Fruit fly (Drosophila melanogaster) whole organism, embryonic: Measurements from ENCODE around the gene Art3.

Experiments
- B-H1 ChIP-seq: fragments of 200-800 bp; sonication (Bioruptor generic); IDR thresholded peaks from 3 replicates; pipeline ENCODE4 v1.3.6; 2022; ENCODE audit warnings: missing biosample characterization, missing genetic modification characterization
- Bdp1 ChIP-seq: fragments of 200-800 bp; sonication (Bioruptor generic); optimal IDR thresholded peaks from 3 replicates; lab custom pipeline; 2016; ENCODE audit warnings: missing biosample characterization, missing genetic modification characterization
- CG10959 ChIP-seq: fragments of 200-800 bp; sonication (Bioruptor generic); IDR thresholded peaks from 2 replicates; pipeline ENCODE4 v1.3.6; 2022; ENCODE audit warnings: missing biosample characterization, missing genetic modification characterization
- CG13775 ChIP-seq: fragments of 200-800 bp; sonication (Bioruptor generic); optimal IDR thresholded peaks from 3 replicates; lab custom pipeline; 2017; ENCODE audit warnings: missing biosample characterization, mild to moderate bottlenecking, missing genetic modification characterization
- CG13894 ChIP-seq: fragments of 200-800 bp; sonication (Bioruptor generic); optimal IDR thresholded peaks from 3 replicates; lab custom pipeline; 2018; ENCODE audit warnings: missing biosample characterization, mild to moderate bottlenecking, missing genetic modification characterization, moderate library complexity
- CG14965 ChIP-seq: fragments of 200-800 bp; sonication (Bioruptor generic); optimal IDR thresholded peaks from 2 replicates; lab custom pipeline; 2016; ENCODE audit warnings: missing biosample characterization, missing genetic modification characterization, borderline replicate concordance
- CG15479 ChIP-seq: fragments of 200-800 bp; sonication (Bioruptor generic); optimal IDR thresholded peaks from 3 replicates; lab custom pipeline; 2019; ENCODE audit warnings: missing biosample characterization, mild to moderate bottlenecking, missing genetic modification characterization, moderate library complexity
- CG17359 ChIP-seq: fragments of 200-800 bp; sonication (Bioruptor generic); optimal IDR thresholded peaks from 3 replicates; lab custom pipeline; 2018; ENCODE audit warnings: missing biosample characterization, mild to moderate bottlenecking, missing genetic modification characterization, moderate library complexity
- CG2678 ChIP-seq: fragments of 200-800 bp; sonication (Bioruptor generic); optimal IDR thresholded peaks from 3 replicates; lab custom pipeline; 2019; ENCODE audit warnings: missing biosample characterization, mild to moderate bottlenecking, missing genetic modification characterization, moderate library complexity
- CG3065 ChIP-seq: fragments of 200-800 bp; sonication (Bioruptor generic); optimal IDR thresholded peaks from 2 replicates; lab custom pipeline; 2016; ENCODE audit warnings: missing biosample characterization, missing genetic modification characterization
- CG34422 ChIP-seq: fragments of 200-800 bp; sonication (Bioruptor generic); IDR thresholded peaks from 3 replicates; pipeline ENCODE4 v1.3.6; 2022; ENCODE audit warnings: missing biosample characterization, missing genetic modification characterization
- CG3838 ChIP-seq: fragments of 200-800 bp; sonication (Bioruptor generic); optimal IDR thresholded peaks from 3 replicates; lab custom pipeline; 2016; ENCODE audit warnings: missing biosample characterization, missing genetic modification characterization
- CG6254 ChIP-seq: fragments of 200-800 bp; sonication (Bioruptor generic); optimal IDR thresholded peaks from 3 replicates; lab custom pipeline; 2017; ENCODE audit warnings: mild to moderate bottlenecking, missing biosample characterization, missing genetic modification reagents, missing genetic modification characterization
- CG6654 ChIP-seq: fragments of 200-800 bp; sonication (Bioruptor generic); optimal IDR thresholded peaks from 2 replicates; lab custom pipeline; 2017; ENCODE audit warnings: missing biosample characterization, mild to moderate bottlenecking, missing genetic modification characterization
- CG6765 ChIP-seq: fragments of 200-800 bp; sonication (Bioruptor generic); optimal IDR thresholded peaks from 3 replicates; lab custom pipeline; 2017; ENCODE audit warnings: missing biosample characterization, mild to moderate bottlenecking, missing genetic modification characterization
- CG6813 ChIP-seq: fragments of 200-800 bp; sonication (Bioruptor generic); optimal IDR thresholded peaks from 2 replicates; lab custom pipeline; 2017; ENCODE audit warnings: missing biosample characterization, missing genetic modification characterization, mild to moderate bottlenecking, moderate library complexity, missing genetic modification reagents
- CG7271 ChIP-seq: fragments of 200-800 bp; sonication (Bioruptor generic); optimal IDR thresholded peaks from 2 replicates; lab custom pipeline; 2018; ENCODE audit warnings: missing biosample characterization, mild to moderate bottlenecking, missing genetic modification characterization, moderate library complexity
- CG8281 ChIP-seq: fragments of 200-800 bp; sonication (Bioruptor generic); optimal IDR thresholded peaks from 2 replicates; lab custom pipeline; 2018; ENCODE audit warnings: missing biosample characterization, mild to moderate bottlenecking, missing genetic modification characterization, moderate library complexity
- CG8924 ChIP-seq: fragments of 200-800 bp; optimal IDR thresholded peaks from 3 replicates; lab custom pipeline; 2019; ENCODE audit warnings: missing biosample characterization, mild to moderate bottlenecking, missing genetic modification characterization, moderate library complexity
- CHES-1-like ChIP-seq: fragments of 200-800 bp; sonication (Bioruptor generic); optimal IDR thresholded peaks from 2 replicates; lab custom pipeline; 2016; ENCODE audit warnings: missing biosample characterization, missing genetic modification characterization
- Deaf1 ChIP-seq: fragments of 200-800 bp; optimal IDR thresholded peaks from 3 replicates; lab custom pipeline; 2019; ENCODE audit warnings: missing biosample characterization, mild to moderate bottlenecking, missing genetic modification characterization, moderate library complexity
- Dip3 ChIP-seq: fragments of 200-800 bp; sonication (Bioruptor generic); optimal IDR thresholded peaks from 3 replicates; lab custom pipeline; 2016; ENCODE audit warnings: missing biosample characterization, missing genetic modification characterization
- Hey ChIP-seq: fragments of 200-800 bp; sonication (Bioruptor generic); optimal IDR thresholded peaks from 3 replicates; lab custom pipeline; 2018; ENCODE audit warnings: missing biosample characterization, mild to moderate bottlenecking, missing genetic modification characterization
- Kr ChIP-seq: fragments of 200-800 bp; sonication (Bioruptor generic); optimal IDR thresholded peaks from 2 replicates; lab custom pipeline; 2017; ENCODE audit warnings: missing biosample characterization, mild to moderate bottlenecking, missing genetic modification characterization
- MTF-1 ChIP-seq: fragments of 200-800 bp; sonication (Bioruptor generic); optimal IDR thresholded peaks from 2 replicates; lab custom pipeline; 2018; ENCODE audit warnings: missing biosample characterization, mild to moderate bottlenecking, missing genetic modification characterization, borderline replicate concordance
- Poxn ChIP-seq: fragments of 200-800 bp; sonication (Bioruptor generic); IDR thresholded peaks from 2 replicates; pipeline ENCODE4 v1.3.6; 2022; ENCODE audit warnings: missing biosample characterization, missing genetic modification characterization
- Ravus ChIP-seq: fragments of 200-800 bp; sonication (Bioruptor generic); IDR thresholded peaks from 2 replicates; pipeline ENCODE4 v1.3.6; 2022; ENCODE audit warnings: missing biosample characterization, missing genetic modification characterization
- Spps ChIP-seq: fragments of 200-800 bp; sonication (Bioruptor generic); optimal IDR thresholded peaks from 2 replicates; lab custom pipeline; 2018; ENCODE audit warnings: missing biosample characterization, mild to moderate bottlenecking, missing genetic modification characterization
- Vsx1 ChIP-seq: fragments of 200-800 bp; sonication (Bioruptor generic); optimal IDR thresholded peaks from 2 replicates; lab custom pipeline; 2017; ENCODE audit warnings: missing biosample characterization, mild to moderate bottlenecking, missing genetic modification characterization, missing genetic modification reagents
- bab2 ChIP-seq: fragments of 200-800 bp; sonication (Bioruptor generic); optimal IDR thresholded peaks from 2 replicates; lab custom pipeline; 2016; ENCODE audit warnings: missing biosample characterization, missing genetic modification characterization
- cwo ChIP-seq: fragments of 200-800 bp; sonication (Bioruptor generic); optimal IDR thresholded peaks from 3 replicates; lab custom pipeline; 2017; ENCODE audit warnings: missing biosample characterization, missing genetic modification characterization, mild to moderate bottlenecking, moderate library complexity, missing genetic modification reagents
- dati ChIP-seq: fragments of 200-800 bp; sonication (Bioruptor generic); IDR thresholded peaks from 2 replicates; pipeline ENCODE4 v1.3.6; 2022; ENCODE audit warnings: missing biosample characterization, missing genetic modification characterization
- ems ChIP-seq: fragments of 200-800 bp; sonication (Bioruptor generic); optimal IDR thresholded peaks from 3 replicates; lab custom pipeline; 2016; ENCODE audit warnings: missing biosample characterization, missing genetic modification characterization
- exex ChIP-seq: fragments of 200-800 bp; sonication (Bioruptor generic); optimal IDR thresholded peaks from 4 replicates; lab custom pipeline; 2018; ENCODE audit warnings: missing biosample characterization, mild to moderate bottlenecking, missing genetic modification characterization, moderate library complexity
- hbn ChIP-seq: fragments of 200-800 bp; sonication (Bioruptor generic); IDR thresholded peaks from 2 replicates; pipeline ENCODE4 v1.3.6; 2022; ENCODE audit warnings: missing biosample characterization, missing genetic modification characterization; ENCODE audit not compliant: partially characterized antibody
- insv ChIP-seq, 2 experiments: fragments of 200-800 bp; sonication (Bioruptor generic); optimal IDR thresholded peaks; 3 replicates each; lab custom pipeline; 2016 to 2018; ENCODE audit warnings: missing biosample characterization in 2 of 2, missing genetic modification characterization in 2 of 2
- jigr1 ChIP-seq: fragments of 200-800 bp; sonication (Bioruptor generic); IDR thresholded peaks from 3 replicates; pipeline ENCODE4 v1.3.6; 2022; ENCODE audit warnings: missing biosample characterization, missing genetic modification characterization
- lov ChIP-seq, 2 experiments: fragments of 200-800 bp in 1 of 2; fragments of >200 bp in 1 of 2; sonication (Bioruptor generic) in 1 of 2; IDR thresholded peaks in 1 of 2; optimal IDR thresholded peaks in 1 of 2; 2 replicates in 1 of 2; 3 replicates in 1 of 2; pipeline versions ENCODE4 v1.3.6 to Lab custom; 2017 to 2022; ENCODE audit warnings: missing biosample characterization in 1 of 2, missing genetic modification characterization in 1 of 2
- nerfin-2 ChIP-seq: fragments of 200-800 bp; sonication (Bioruptor generic); IDR thresholded peaks from 2 replicates; pipeline ENCODE4 v1.3.6; 2022; ENCODE audit warnings: missing biosample characterization, missing genetic modification characterization; ENCODE audit not compliant: partially characterized antibody
- pita ChIP-seq: fragments of 200-800 bp; sonication (Bioruptor generic); optimal IDR thresholded peaks from 2 replicates; lab custom pipeline; 2017; ENCODE audit warnings: missing biosample characterization, mild to moderate bottlenecking, missing genetic modification characterization
- repo ChIP-seq: fragments of 200-800 bp; sonication (Bioruptor generic); optimal IDR thresholded peaks from 2 replicates; lab custom pipeline; 2016; ENCODE audit warnings: missing biosample characterization, missing genetic modification characterization
- sim ChIP-seq: fragments of 200-800 bp; sonication (Bioruptor generic); IDR thresholded peaks from 2 replicates; pipeline ENCODE4 v1.3.6; 2022; ENCODE audit warnings: missing biosample characterization, missing genetic modification characterization
- slbo ChIP-seq: fragments of 200-800 bp; sonication (Bioruptor generic); IDR thresholded peaks from 2 replicates; pipeline ENCODE4 v1.3.6; 2022; ENCODE audit warnings: missing biosample characterization, missing genetic modification characterization
- sob ChIP-seq: fragments of 200-800 bp; sonication (Bioruptor generic); IDR thresholded peaks from 2 replicates; pipeline ENCODE4 v1.3.6; 2022; ENCODE audit warnings: missing biosample characterization, missing genetic modification characterization
- stc ChIP-seq: fragments of 200-800 bp; sonication (Bioruptor generic); IDR thresholded peaks from 2 replicates; pipeline ENCODE4 v1.3.6; 2022; ENCODE audit warnings: missing biosample characterization, missing genetic modification characterization
- tup ChIP-seq: fragments of 200-800 bp; sonication (Bioruptor generic); optimal IDR thresholded peaks from 2 replicates; lab custom pipeline; 2016; ENCODE audit warnings: missing biosample characterization, mild to moderate bottlenecking, missing genetic modification characterization, moderate library complexity
- zfh1 ChIP-seq: fragments of 200-800 bp; sonication (Bioruptor generic); IDR thresholded peaks from 3 replicates; pipeline ENCODE4 v1.3.6; 2022; ENCODE audit warnings: missing biosample characterization, missing genetic modification characterization

Gene Art3

dm6 chr3R:15242186-15243045 lies 13.2 kb upstream of the Art3 start, which contains the start of the genes tefu and Hsc70-4 (continued):
- TF ChIP-seq CG8924 (tag; lab: Kevin White, UChicago), result peak; percentile 46
- peak; percentile 9 for TF ChIP-seq CG3838
- TF ChIP-seq CG6765 (GFP tag; lab: Kevin White, UChicago), result no peak
- TF ChIP-seq lov (optimal IDR thresholded peaks at IDR 0.05; lab: Kevin White, UChicago), result no peak
- no peak; the same call in 2 of the 3 replicates for TF ChIP-seq lov (GFP tag; IDR thresholded peaks at IDR 0.05; lab: Robert Waterston, UW)
- TF ChIP-seq MTF-1 (GFP tag; lab: Kevin White, UChicago), result peak; percentile 36
- TF ChIP-seq CG13775 (GFP tag; lab: Kevin White, UChicago), result peak; percentile 81
- TF ChIP-seq CG3065 (GFP tag; lab: Kevin White, UChicago), result peak; percentile 58
- no peak for TF ChIP-seq pita (GFP tag; lab: Kevin White, UChicago)
- no peak for TF ChIP-seq cwo (GFP tag; lab: Kevin White, UChicago)
- no peak for TF ChIP-seq CG14965 (GFP tag; lab: Kevin White, UChicago)
- TF ChIP-seq ems (GFP tag; lab: Kevin White, UChicago), result peak; percentile 79
- peak; percentile 63; the same call in 1 of the 3 replicates for TF ChIP-seq zfh1
- peak; percentile 76 for TF ChIP-seq CG13894
- TF ChIP-seq CG34422 (GFP tag; lab: Robert Waterston, UW), result peak; percentile 80
- no peak for TF ChIP-seq hbn (GFP tag; lab: Robert Waterston, UW)
- peak; percentile 30 for TF ChIP-seq exex (tag; lab: Kevin White, UChicago)
- peak; percentile 57 for TF ChIP-seq Bdp1
- no peak for TF ChIP-seq dati
- 0 out of 2 replicates have a peak, but pooled peaks have one; percentile 29 for TF ChIP-seq stc (GFP tag; lab: Robert Waterston, UW)
- peak in 1 of 2 experiments; percentile 30 for TF ChIP-seq insv (GFP tag; optimal IDR thresholded peaks at IDR 0.05; lab: Kevin White, UChicago)
- TF ChIP-seq B-H1 (GFP tag; lab: Robert Waterston, UW), result peak; percentile 73
- no peak for TF ChIP-seq repo (GFP tag; lab: Kevin White, UChicago)
- no peak for TF ChIP-seq Hey (tag; lab: Kevin White, UChicago)
- no peak for TF ChIP-seq CG6813 (GFP tag; lab: Kevin White, UChicago)
- TF ChIP-seq CG10959, result peak; percentile 30; the same call in 1 of the 2 replicates
- 0 out of 2 replicates have a peak, but pooled peaks have one; percentile 11 for TF ChIP-seq sim (GFP tag; lab: Robert Waterston, UW)
- peak; percentile 1 for TF ChIP-seq Spps (tag; lab: Kevin White, UChicago)
- TF ChIP-seq CG6254 (GFP tag; lab: Kevin White, UChicago), result peak; percentile 1
- TF ChIP-seq slbo (GFP tag; lab: Robert Waterston, UW), result peak; percentile 90
- TF ChIP-seq Deaf1, result no peak
- TF ChIP-seq CG8281 (tag; lab: Kevin White, UChicago), result peak; percentile 31
- peak; percentile 77 for TF ChIP-seq sob
- TF ChIP-seq bab2, result peak; percentile 55
- TF ChIP-seq CG17359 (tag; lab: Kevin White, UChicago), result peak; percentile 58
- TF ChIP-seq tup (GFP tag; lab: Kevin White, UChicago), result peak; percentile 50
- TF ChIP-seq CG2678, result no peak
- TF ChIP-seq jigr1 (GFP tag; lab: Robert Waterston, UW), result peak; percentile 69; the same call in 2 of the 3 replicates
- TF ChIP-seq CG15479 (GFP tag; lab: Kevin White, UChicago), result no peak
- TF ChIP-seq CG7271 (tag; lab: Kevin White, UChicago), result peak; percentile 59
- peak; percentile 56 for TF ChIP-seq CG6654 (GFP tag; lab: Kevin White, UChicago)
- no peak for TF ChIP-seq Kr (GFP tag; lab: Kevin White, UChicago)
- TF ChIP-seq Poxn (GFP tag; lab: Robert Waterston, UW), result no peak; the same call in 1 of the 2 replicates
- no peak for TF ChIP-seq nerfin-2 (GFP tag; lab: Robert Waterston, UW)
- peak; percentile 43 for TF ChIP-seq Ravus (GFP tag; lab: Robert Waterston, UW)
- TF ChIP-seq Vsx1 (GFP tag; lab: Kevin White, UChicago), result no peak
- TF ChIP-seq Dip3, result peak; percentile 77
- peak; percentile 52 for TF ChIP-seq CHES-1-like
